Worm (Caenorhabditis elegans) whole organism, mixed stage, embryonic: ENCODE results near the gene F54D8.6.
A peak's percentile ranks its signal among the peaks of the same experiment; 100 is the strongest.
"Not testable (repeated sequence)": the region's sequence is repeated elsewhere in the genome, so short reads cannot be mapped to it uniquely, and the experiment has no call there.

Experiments used
- M03D4.4 ChIP-seq: sonication (generic microtip); optimal IDR thresholded peaks from 2 replicates; lab custom pipeline; 2017; ENCODE audit warnings: mild to moderate bottlenecking, missing genetic modification characterization, missing compliant biosample characterization
- bed-3 ChIP-seq: fragments of 200-800 bp; sonication (Bioruptor generic); optimal IDR thresholded peaks from 3 replicates; lab custom pipeline; 2018; ENCODE audit warnings: mild to moderate bottlenecking, missing genetic modification characterization, moderate library complexity, missing compliant biosample characterization
- blmp-1 ChIP-seq: fragments of 150-350 bp; optimal IDR thresholded peaks from 2 replicates; lab custom pipeline; 2014; ENCODE audit warnings: missing biosample characterization, missing genetic modification characterization
- ceh-39 ChIP-seq: fragments of 150-350 bp; optimal IDR thresholded peaks from 2 replicates; lab custom pipeline; 2014; ENCODE audit warnings: missing biosample characterization, missing genetic modification characterization
- ceh-43 ChIP-seq: fragments of 200-800 bp; sonication (Bioruptor generic); optimal IDR thresholded peaks from 2 replicates; lab custom pipeline; 2018; ENCODE audit warnings: mild to moderate bottlenecking, missing genetic modification characterization, moderate library complexity, missing compliant biosample characterization
- ceh-83 ChIP-seq: fragments of 200-800 bp; sonication (Bioruptor generic); optimal IDR thresholded peaks from 2 replicates; lab custom pipeline; 2018; ENCODE audit warnings: mild to moderate bottlenecking, missing genetic modification characterization, missing compliant biosample characterization
- ces-1 ChIP-seq: fragments of 150-350 bp; optimal IDR thresholded peaks from 2 replicates; lab custom pipeline; 2014; ENCODE audit warnings: missing biosample characterization, missing genetic modification reagents, missing genetic modification characterization
- cnd-1 ChIP-seq: fragments of 200-800 bp; sonication (Bioruptor generic); optimal IDR thresholded peaks from 2 replicates; lab custom pipeline; 2018; ENCODE audit warnings: mild to moderate bottlenecking, missing genetic modification characterization, missing compliant biosample characterization
- drap-1 ChIP-seq: fragments of 200-800 bp; sonication (Bioruptor generic); optimal IDR thresholded peaks from 3 replicates; lab custom pipeline; 2018; ENCODE audit warnings: mild to moderate bottlenecking, missing genetic modification characterization, missing compliant biosample characterization
- elt-1 ChIP-seq: sonication (generic microtip); optimal IDR thresholded peaks from 2 replicates; lab custom pipeline; 2017; ENCODE audit warnings: missing genetic modification characterization, mild to moderate bottlenecking, missing compliant biosample characterization, antibody characterized with exemption, moderate library complexity, borderline replicate concordance; ENCODE audit not compliant: insufficient read depth
- elt-3 ChIP-seq: fragments of 150-350 bp; optimal IDR thresholded peaks from 2 replicates; lab custom pipeline; 2014; ENCODE audit warnings: missing biosample characterization, missing genetic modification characterization
- flh-1 ChIP-seq: fragments of 200-800 bp; sonication (Bioruptor generic); optimal IDR thresholded peaks from 2 replicates; lab custom pipeline; 2018; ENCODE audit warnings: mild to moderate bottlenecking, missing genetic modification characterization, moderate library complexity, missing compliant biosample characterization
- ham-2 ChIP-seq: fragments of 200-800 bp; sonication (Bioruptor generic); optimal IDR thresholded peaks from 2 replicates; lab custom pipeline; 2018; ENCODE audit warnings: mild to moderate bottlenecking, missing genetic modification characterization, missing compliant biosample characterization
- hlh-1 ChIP-seq: fragments of 150-350 bp; optimal IDR thresholded peaks from 2 replicates; lab custom pipeline; 2014; ENCODE audit warnings: missing biosample characterization, missing genetic modification reagents, missing genetic modification characterization
- lin-13 ChIP-seq: fragments of 150-350 bp; optimal IDR thresholded peaks from 2 replicates; lab custom pipeline; 2014; ENCODE audit warnings: missing biosample characterization, missing genetic modification characterization
- lin-32 ChIP-seq: fragments of 200-800 bp; sonication (Bioruptor generic); optimal IDR thresholded peaks from 2 replicates; lab custom pipeline; 2018; ENCODE audit warnings: mild to moderate bottlenecking, missing genetic modification characterization, missing compliant biosample characterization
- lsy-2 ChIP-seq: fragments of 150-350 bp; optimal IDR thresholded peaks from 2 replicates; lab custom pipeline; 2014; ENCODE audit warnings: missing biosample characterization, missing genetic modification characterization
- mab-5 ChIP-seq: fragments of 150-350 bp; optimal IDR thresholded peaks from 2 replicates; lab custom pipeline; 2014; ENCODE audit warnings: missing biosample characterization, missing genetic modification characterization
- mep-1 ChIP-seq: fragments of 150-350 bp; optimal IDR thresholded peaks from 2 replicates; lab custom pipeline; 2017; ENCODE audit warnings: missing biosample characterization, missing genetic modification reagents, missing genetic modification characterization, inconsistent platforms
- mls-2 ChIP-seq: sonication (generic microtip); optimal IDR thresholded peaks from 2 replicates; lab custom pipeline; 2016; ENCODE audit warnings: mild to moderate bottlenecking, missing genetic modification characterization, moderate library complexity, missing compliant biosample characterization
- nhr-12 ChIP-seq: fragments of 150-350 bp; optimal IDR thresholded peaks from 2 replicates; lab custom pipeline; 2014; ENCODE audit warnings: missing biosample characterization, missing genetic modification characterization
- nhr-2 ChIP-seq: fragments of 150-350 bp; optimal IDR thresholded peaks from 2 replicates; lab custom pipeline; 2014; ENCODE audit warnings: missing biosample characterization, missing genetic modification characterization
- nhr-237 ChIP-seq: fragments of 150-350 bp; optimal IDR thresholded peaks from 2 replicates; lab custom pipeline; 2014; ENCODE audit warnings: missing biosample characterization, missing genetic modification characterization
- nhr-28 ChIP-seq: fragments of 150-350 bp; optimal IDR thresholded peaks from 2 replicates; lab custom pipeline; 2014; ENCODE audit warnings: missing biosample characterization, missing genetic modification characterization
- nhr-76 ChIP-seq: sonication (generic microtip); optimal IDR thresholded peaks from 2 replicates; lab custom pipeline; 2017; ENCODE audit warnings: missing biosample characterization, missing genetic modification characterization
- pha-4 ChIP-seq: fragments of 150-350 bp; optimal IDR thresholded peaks from 2 replicates; lab custom pipeline; 2018; ENCODE audit warnings: missing biosample characterization, missing genetic modification reagents, missing genetic modification characterization
- sem-2 ChIP-seq: fragments of 200-800 bp; sonication (Bioruptor generic); optimal IDR thresholded peaks from 2 replicates; lab custom pipeline; 2018; ENCODE audit warnings: mild to moderate bottlenecking, missing genetic modification characterization, missing compliant biosample characterization
- snpc-4 ChIP-seq: fragments of 150-350 bp; optimal IDR thresholded peaks from 2 replicates; lab custom pipeline; 2014; ENCODE audit warnings: missing biosample characterization, missing genetic modification characterization
- sptf-1 ChIP-seq: sonication (generic microtip); optimal IDR thresholded peaks from 2 replicates; lab custom pipeline; 2017; ENCODE audit warnings: mild to moderate bottlenecking, missing genetic modification characterization, moderate library complexity, missing compliant biosample characterization
- tbx-8 ChIP-seq: fragments of 200-800 bp; sonication (Bioruptor generic); optimal IDR thresholded peaks from 2 replicates; lab custom pipeline; 2018; ENCODE audit warnings: mild to moderate bottlenecking, missing genetic modification characterization, moderate library complexity, missing compliant biosample characterization
- unc-120 ChIP-seq: sonication (generic microtip); optimal IDR thresholded peaks from 2 replicates; lab custom pipeline; 2017; ENCODE audit warnings: missing genetic modification characterization, missing compliant biosample characterization; ENCODE audit not compliant: poor library complexity, severe bottlenecking
- unc-39 ChIP-seq: fragments of 150-350 bp; optimal IDR thresholded peaks from 2 replicates; lab custom pipeline; 2014; ENCODE audit warnings: missing biosample characterization, missing genetic modification characterization
- unc-62 ChIP-seq: fragments of 150-350 bp; optimal IDR thresholded peaks from 2 replicates; lab custom pipeline; 2014; ENCODE audit warnings: missing biosample characterization, missing genetic modification reagents, missing genetic modification characterization
- zip-8 ChIP-seq: fragments of 150-350 bp; optimal IDR thresholded peaks from 2 replicates; lab custom pipeline; 2014; ENCODE audit warnings: missing biosample characterization, missing genetic modification characterization
- ztf-11 ChIP-seq: fragments of 150-350 bp; optimal IDR thresholded peaks from 2 replicates; lab custom pipeline; 2014; ENCODE audit warnings: missing biosample characterization, missing genetic modification characterization

F54D8.6 gene

ce11 chrIII:5062406-5062805, 40.4 kb upstream of the F54D8.6 start, which contains the start of gene C45G9.4:
C45G9.4 (plus strand) TSS chrIII:5062706.
- not testable (repeated sequence) for TF ChIP-seq drap-1 (GFP tag; lab: Kevin White, UChicago); lsy-2 (tag; lab: Kevin White, UChicago); nhr-12

DNA sequence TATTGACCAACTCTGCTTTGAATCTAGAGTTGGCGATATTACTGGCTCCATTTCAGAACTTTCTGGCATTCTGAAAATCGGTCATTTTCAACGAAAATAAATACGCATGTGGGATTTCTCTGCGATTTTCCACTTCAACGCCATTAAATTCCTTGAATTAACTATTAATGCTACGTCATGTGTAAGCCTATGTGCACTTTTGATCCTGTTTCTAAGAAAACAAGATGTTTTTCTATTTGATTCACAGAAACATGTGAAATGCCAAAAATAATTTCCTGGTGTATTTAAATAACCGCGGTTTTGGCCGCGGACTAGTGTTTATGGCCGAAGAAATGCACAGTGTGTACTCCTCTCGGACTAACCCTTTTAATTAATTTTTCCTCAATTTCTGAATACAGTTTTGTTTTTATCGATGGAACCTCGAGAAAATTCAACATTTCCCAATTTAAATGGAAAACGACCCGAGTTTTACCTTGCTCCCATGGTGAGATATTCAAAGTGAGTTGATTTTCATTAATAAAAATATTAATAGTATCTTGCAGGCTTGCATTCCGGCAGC, 34.0 kb upstream of the F54D8.6 start, which contains the start of the genes C45G9.11 and C45G9.2:
Gene C45G9.11 (minus strand): TSS at position 51 of the 559 bp plus-strand sequence.
Gene C45G9.2 (plus strand): TSS at position 392 of the 559 bp plus-strand sequence.
- TF ChIP-seq bed-3 (GFP tag; lab: Kevin White, UChicago): no peak
- TF ChIP-seq ceh-43: no peak
- no peak for TF ChIP-seq blmp-1 (tag; lab: Kevin White, UChicago)
- no peak for TF ChIP-seq ceh-39 (tag; lab: Kevin White, UChicago)
- TF ChIP-seq pha-4: no peak
- no peak for TF ChIP-seq lsy-2 (tag; lab: Kevin White, UChicago)
- TF ChIP-seq elt-3: no peak
- TF ChIP-seq mab-5 (tag; lab: Kevin White, UChicago): no peak
- no peak for TF ChIP-seq zip-8 (tag; lab: Kevin White, UChicago)
- TF ChIP-seq unc-39 (tag; lab: Kevin White, UChicago): no peak
- TF ChIP-seq drap-1 (GFP tag; lab: Kevin White, UChicago): no peak
- no peak for TF ChIP-seq ztf-11 (tag; lab: Kevin White, UChicago)
- TF ChIP-seq nhr-76 (tag; lab: Kevin White, UChicago): no peak
- no peak for TF ChIP-seq unc-120 (tag; lab: Kevin White, UChicago)
- TF ChIP-seq lin-13 (tag; lab: Kevin White, UChicago): no peak
- TF ChIP-seq cnd-1 (tag; lab: Kevin White, UChicago): no peak
- TF ChIP-seq ces-1 (GFP tag; lab: Kevin White, UChicago): peak; percentile 82
- TF ChIP-seq unc-62 (GFP tag; lab: Kevin White, UChicago): no peak
- TF ChIP-seq sptf-1 (tag; lab: Kevin White, UChicago): no peak
- TF ChIP-seq sem-2 (GFP tag; lab: Kevin White, UChicago): no peak
- no peak for TF ChIP-seq mls-2 (tag; lab: Kevin White, UChicago)
- peak; percentile 39 for TF ChIP-seq lin-32 (GFP tag; lab: Kevin White, UChicago)
- no peak for TF ChIP-seq ham-2
- TF ChIP-seq nhr-237: no peak
- no peak for TF ChIP-seq tbx-8 (GFP tag; lab: Kevin White, UChicago)
- no peak for TF ChIP-seq snpc-4 (tag; lab: Kevin White, UChicago)
- TF ChIP-seq nhr-28 (tag; lab: Kevin White, UChicago): no peak
- TF ChIP-seq hlh-1 (tag; lab: Kevin White, UChicago): peak; percentile 16
- peak; percentile 59 for TF ChIP-seq mep-1 (tag; lab: Kevin White, UChicago)
- no peak for TF ChIP-seq nhr-2 (tag; lab: Kevin White, UChicago)
- no peak for TF ChIP-seq flh-1 (GFP tag; lab: Kevin White, UChicago)
- no peak for TF ChIP-seq elt-1 (tag; lab: Kevin White, UChicago)
- TF ChIP-seq ceh-83: peak; percentile 36
- TF ChIP-seq M03D4.4 (tag; lab: Kevin White, UChicago): no peak
- TF ChIP-seq, all 35 proteins: peak for 5

ce11 chrIII:5071509-5071908, 31.3 kb upstream of the F54D8.6 start, which contains the start of gene C45G9.12:
C45G9.12 (minus strand) TSS chrIII:5071609.
- TF ChIP-seq nhr-76 (tag; lab: Kevin White, UChicago): no peak
- no peak for TF ChIP-seq ztf-11 (tag; lab: Kevin White, UChicago)
- TF ChIP-seq hlh-1 (tag; lab: Kevin White, UChicago): no peak
- TF ChIP-seq unc-39 (tag; lab: Kevin White, UChicago): no peak
- no peak for TF ChIP-seq elt-1 (tag; lab: Kevin White, UChicago)
- no peak for TF ChIP-seq nhr-28 (tag; lab: Kevin White, UChicago)
- TF ChIP-seq lsy-2 (tag; lab: Kevin White, UChicago): no peak
- TF ChIP-seq drap-1 (GFP tag; lab: Kevin White, UChicago): no peak
- TF ChIP-seq mab-5 (tag; lab: Kevin White, UChicago): no peak
- TF ChIP-seq nhr-237: no peak
